Worm (Caenorhabditis elegans) whole organism, dauer: ENCODE results near the gene txt-18.

Experiments used
- unc-62 ChIP-seq: sonication (generic microtip); optimal IDR thresholded peaks from 2 replicates; lab custom pipeline; 2017; ENCODE audit warnings: missing biosample characterization, missing genetic modification reagents, missing genetic modification characterization

txt-18 gene

DNA sequence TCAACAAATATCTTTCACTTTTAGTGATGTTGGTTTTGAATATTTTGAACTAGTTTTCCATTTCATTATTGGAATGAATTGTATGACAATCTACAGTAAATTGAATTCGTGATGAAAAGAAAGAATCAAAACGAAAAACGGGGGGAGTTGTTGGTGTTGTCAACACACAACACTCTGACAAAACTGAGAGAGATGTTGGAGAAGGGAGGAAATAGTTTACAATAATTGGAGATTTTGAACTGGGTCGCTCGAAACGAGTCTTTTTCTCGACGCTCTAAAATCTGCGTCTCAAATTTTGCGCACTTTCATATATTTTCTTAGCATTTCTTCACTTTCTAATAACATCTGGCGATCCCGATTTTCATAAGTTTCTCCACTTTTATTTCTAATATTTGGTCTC, at the start of gene txt-18:
Gene txt-18, plus strand, starts transcription at position 180 of the 400 bp plus-strand sequence.
- no peak for TF ChIP-seq unc-62 (GFP tag; lab: Kevin White, UChicago)

DNA sequence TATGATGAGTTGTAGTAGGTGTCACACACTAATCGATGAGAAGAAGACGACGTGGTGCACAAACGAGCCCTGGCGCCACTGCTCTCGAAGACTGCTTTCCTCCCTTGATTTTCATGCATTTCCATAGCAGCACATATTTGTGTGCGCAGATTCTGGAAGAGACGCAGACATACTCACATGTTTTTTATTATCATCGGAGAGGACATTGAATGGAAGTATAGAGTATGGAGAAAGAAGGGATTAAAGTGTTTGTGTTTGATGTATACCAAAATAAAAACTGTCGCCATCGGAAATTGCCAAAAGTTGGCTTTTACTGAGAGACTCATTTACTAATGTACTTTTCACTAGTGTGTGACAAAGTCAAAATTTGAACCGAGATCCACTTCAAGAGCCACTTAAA, 49.6 kb upstream of the txt-18 start, which contains the start of gene mps-1:
Gene mps-1, minus strand, starts transcription at position 101 of the 400 bp plus-strand sequence.
- no peak for TF ChIP-seq unc-62 (GFP tag; lab: Kevin White, UChicago)

- no peak for TF ChIP-seq unc-62 (GFP tag; lab: Kevin White, UChicago)
These were observed 40.6 kb upstream of the txt-18 start, which contains the start of gene C29F5.1 for ce11 chrII:6303209-6303740. Gene C29F5.1 (plus strand): TSS chrII:6303525.

ce11 chrII:6306125-6306524, 37.7 kb upstream of the txt-18 start, which contains the start of gene C29F5.8:
Gene C29F5.8 (plus strand): TSS chrII:6306425.
- TF ChIP-seq unc-62 (GFP tag; lab: Kevin White, UChicago), result no peak

ce11 chrII:6309198-6309597, 34.7 kb upstream of the txt-18 start, which contains the start of gene glb-10:
Gene glb-10 (minus strand): TSS chrII:6309298.
- no peak for TF ChIP-seq unc-62 (GFP tag; lab: Kevin White, UChicago)

ce11 chrII:6311459-6311858, 32.4 kb upstream of the txt-18 start:
- no peak for TF ChIP-seq unc-62 (GFP tag; lab: Kevin White, UChicago)

- no peak for TF ChIP-seq unc-62 (GFP tag; lab: Kevin White, UChicago)
These were observed 32.0 kb upstream of the txt-18 start for ce11 chrII:6311888-6312287.

DNA sequence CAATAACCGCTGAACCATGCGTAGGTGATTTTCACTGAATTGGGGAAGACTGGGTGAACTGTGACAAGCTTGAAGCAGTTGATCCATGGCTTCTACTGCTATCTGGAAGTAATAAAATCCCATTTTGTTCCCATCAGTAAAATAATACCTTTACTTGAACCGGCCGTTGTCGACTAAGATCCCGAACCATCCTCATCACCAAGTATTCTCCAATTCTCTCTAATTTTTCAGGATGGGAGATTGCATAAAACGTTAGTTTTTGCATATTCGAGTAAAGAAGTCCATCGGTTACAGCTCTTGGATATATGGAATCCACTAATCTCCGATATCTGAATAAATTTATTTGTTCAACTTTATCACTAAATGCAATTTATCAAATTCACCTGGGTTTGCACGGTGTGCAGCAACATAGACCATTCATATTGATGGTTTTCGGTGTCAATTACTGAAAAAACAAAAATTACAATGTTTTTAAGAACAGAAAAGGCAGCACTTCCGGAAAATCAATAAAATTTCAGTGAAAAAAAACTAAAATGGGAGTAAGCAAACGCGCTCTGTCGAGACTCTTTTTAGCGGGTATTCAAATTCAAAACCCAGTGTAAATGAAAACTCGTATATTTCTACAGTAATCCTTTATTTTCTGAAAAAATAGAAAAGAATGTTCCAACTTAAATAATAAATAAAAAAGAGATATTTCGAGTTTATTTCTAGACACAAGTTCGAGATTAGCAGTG, 23.1 kb upstream of the txt-18 start, which contains the start of gene efr-3:
Gene efr-3, minus strand, starts transcription at position 505 of the 734 bp plus-strand sequence.
- TF ChIP-seq unc-62 (GFP tag; lab: Kevin White, UChicago), result no peak

- TF ChIP-seq unc-62 (GFP tag; lab: Kevin White, UChicago), result no peak
These were observed 21.8 kb upstream of the txt-18 start for ce11 chrII:6322081-6322480.

DNA sequence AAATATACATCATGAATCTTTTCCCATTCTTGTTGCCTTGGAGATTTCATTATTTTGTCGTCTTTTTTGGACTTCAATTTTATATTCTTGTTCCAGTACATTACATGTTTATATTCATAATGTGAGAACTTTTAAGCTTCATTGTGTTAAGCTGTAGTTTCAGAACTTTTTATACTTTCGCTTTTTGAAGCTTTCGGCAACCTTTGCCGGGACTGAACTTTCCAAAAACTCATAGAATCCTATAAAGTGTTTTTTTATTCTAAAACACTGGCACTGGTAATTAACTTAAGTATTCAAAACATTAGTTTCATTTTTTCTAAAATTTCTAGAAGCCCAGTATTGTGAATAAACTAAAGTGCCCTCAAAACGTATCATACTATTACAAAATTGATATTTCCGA, 20.9 kb upstream of the txt-18 start, which contains the start of gene C32D5.4:
Gene C32D5.4, minus strand, starts transcription at position 101 of the 400 bp plus-strand sequence.
- no peak for TF ChIP-seq unc-62 (GFP tag; lab: Kevin White, UChicago)

- TF ChIP-seq unc-62 (GFP tag; lab: Kevin White, UChicago), result no peak
These were observed 19.8 kb upstream of the txt-18 start, which contains the start of gene sma-6 for ce11 chrII:6324086-6324485. Gene sma-6 (plus strand): TSS chrII:6324484.

ce11 chrII:6327317-6327716, 16.6 kb upstream of the txt-18 start:
- no peak for TF ChIP-seq unc-62 (GFP tag; lab: Kevin White, UChicago)

ce11 chrII:6328672-6329071, 15.2 kb upstream of the txt-18 start:
- TF ChIP-seq unc-62 (GFP tag; lab: Kevin White, UChicago), result no peak

- TF ChIP-seq unc-62 (GFP tag; lab: Kevin White, UChicago), result no peak
These were observed 12.5 kb upstream of the txt-18 start, which contains the start of gene set-4 for ce11 chrII:6331222-6331830. Gene set-4 (minus strand): TSS chrII:6331341.

DNA sequence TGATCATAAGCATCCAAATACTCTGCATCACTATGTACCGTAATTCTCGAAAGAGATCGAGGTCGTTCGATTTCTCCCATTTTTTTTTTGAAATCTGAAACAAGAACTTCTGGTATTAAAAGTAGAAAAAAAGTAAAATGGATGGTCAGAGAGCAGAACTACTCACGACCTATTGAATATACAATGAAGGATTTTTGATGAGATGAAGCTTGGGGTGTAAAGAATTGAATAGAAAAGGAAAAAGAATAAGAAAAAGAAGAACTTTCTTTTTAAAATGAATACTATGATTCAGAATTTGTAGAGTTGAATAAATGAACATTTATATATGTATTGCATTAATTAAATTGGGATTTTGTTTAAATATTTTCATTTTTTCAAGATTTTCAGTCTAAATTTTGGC, 10.0 kb upstream of the txt-18 start, which contains the start of gene ttc-39B:
Gene ttc-39B, minus strand, starts transcription at position 101 of the 400 bp plus-strand sequence.
- TF ChIP-seq unc-62 (GFP tag; lab: Kevin White, UChicago), result no peak

DNA sequence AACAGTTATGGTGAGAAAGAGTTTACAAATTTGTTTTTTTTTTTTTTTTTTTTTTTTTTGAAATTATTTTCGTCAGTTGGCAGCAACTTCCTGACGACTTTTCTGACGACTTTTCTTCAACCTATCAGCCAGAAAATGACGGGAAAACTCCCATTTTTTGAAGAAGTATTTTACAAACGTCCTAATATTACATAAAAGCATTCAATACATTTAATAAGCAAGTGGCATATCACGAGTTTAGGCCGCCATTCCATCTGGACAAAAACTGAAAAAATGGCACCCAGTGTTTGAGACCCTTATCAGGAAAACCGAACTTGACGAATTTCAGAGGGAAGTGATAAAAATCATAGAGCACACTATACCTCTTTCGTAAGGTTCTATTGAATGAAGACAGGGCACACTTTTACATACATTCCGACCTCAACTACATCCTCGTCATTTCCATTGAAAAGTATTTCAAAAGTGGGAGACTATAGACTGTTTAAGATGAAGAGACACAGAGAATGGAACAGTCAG, 9.1 kb upstream of the txt-18 start:
- no peak for TF ChIP-seq unc-62 (GFP tag; lab: Kevin White, UChicago)
